Fruit fly (Drosophila melanogaster) whole organism, embryonic: ENCODE measurements around the gene CG46314.
A peak's percentile ranks its signal among the peaks of the same experiment; 100 is the strongest.

Experiments
- Adf1 ChIP-seq: fragments of 200-800 bp; sonication (Bioruptor generic); IDR thresholded peaks from 2 replicates; pipeline ENCODE4 v1.3.6; 2022; ENCODE audit warnings: missing biosample characterization, missing genetic modification characterization
- Aef1 ChIP-seq: fragments of 200-800 bp; sonication (Bioruptor generic); IDR thresholded peaks from 3 replicates; pipeline ENCODE4 v1.3.6; 2022; ENCODE audit warnings: missing biosample characterization, missing genetic modification characterization
- CG12219 ChIP-seq: fragments of 200-800 bp; sonication (Bioruptor generic); optimal IDR thresholded peaks from 3 replicates; lab custom pipeline; 2018; ENCODE audit warnings: missing biosample characterization, mild to moderate bottlenecking, missing genetic modification characterization
- CG14441 ChIP-seq: fragments of 200-800 bp; sonication (Bioruptor generic); IDR thresholded peaks from 2 replicates; pipeline ENCODE4 v1.3.6; 2022; ENCODE audit warnings: missing biosample characterization, missing genetic modification characterization
- CG15011 ChIP-seq: fragments of 200-800 bp; sonication (Bioruptor generic); optimal IDR thresholded peaks from 3 replicates; lab custom pipeline; 2018; ENCODE audit warnings: missing biosample characterization, mild to moderate bottlenecking, missing genetic modification characterization
- CG15514 ChIP-seq: fragments of 200-800 bp; sonication (Bioruptor generic); optimal IDR thresholded peaks from 3 replicates; lab custom pipeline; 2017; ENCODE audit warnings: missing biosample characterization, missing genetic modification characterization, mild to moderate bottlenecking, moderate library complexity, missing genetic modification reagents
- CG17385 ChIP-seq: fragments of 200-800 bp; sonication (Bioruptor generic); optimal IDR thresholded peaks from 3 replicates; lab custom pipeline; 2018; ENCODE audit warnings: missing biosample characterization, mild to moderate bottlenecking, missing genetic modification characterization
- CG18619 ChIP-seq: fragments of 200-800 bp; sonication (Bioruptor generic); optimal IDR thresholded peaks from 3 replicates; lab custom pipeline; 2017; ENCODE audit warnings: missing biosample characterization, mild to moderate bottlenecking, missing genetic modification characterization
- CG2678 ChIP-seq: fragments of 200-800 bp; sonication (Bioruptor generic); optimal IDR thresholded peaks from 3 replicates; lab custom pipeline; 2019; ENCODE audit warnings: missing biosample characterization, mild to moderate bottlenecking, missing genetic modification characterization, moderate library complexity
- CG34376 ChIP-seq: fragments of 200-800 bp; sonication (Bioruptor generic); optimal IDR thresholded peaks from 2 replicates; lab custom pipeline; 2018; ENCODE audit warnings: missing biosample characterization, mild to moderate bottlenecking, missing genetic modification characterization
- CG3847 ChIP-seq: fragments of 200-800 bp; sonication (Bioruptor generic); IDR thresholded peaks from 2 replicates; pipeline ENCODE4 v1.3.6; 2022; ENCODE audit warnings: missing biosample characterization, missing genetic modification characterization
- CG8388 ChIP-seq: fragments of 200-800 bp; sonication (Bioruptor generic); optimal IDR thresholded peaks from 2 replicates; lab custom pipeline; 2019; ENCODE audit warnings: missing biosample characterization, mild to moderate bottlenecking, missing genetic modification characterization, moderate library complexity
- CG9437 ChIP-seq: fragments of 200-800 bp; sonication (Bioruptor generic); optimal IDR thresholded peaks from 2 replicates; lab custom pipeline; 2018; ENCODE audit warnings: missing biosample characterization, mild to moderate bottlenecking, missing genetic modification characterization
- CG9727 ChIP-seq: fragments of 200-800 bp; sonication (Bioruptor generic); optimal IDR thresholded peaks from 3 replicates; lab custom pipeline; 2017; ENCODE audit warnings: missing biosample characterization, mild to moderate bottlenecking, missing genetic modification characterization
- CG9817 ChIP-seq: fragments of 200-800 bp; sonication (Bioruptor generic); optimal IDR thresholded peaks from 2 replicates; lab custom pipeline; 2018; ENCODE audit warnings: missing biosample characterization, mild to moderate bottlenecking, missing genetic modification characterization, moderate library complexity
- Elba2 ChIP-seq: fragments of 200-800 bp; sonication (Bioruptor generic); optimal IDR thresholded peaks from 3 replicates; lab custom pipeline; 2016; ENCODE audit warnings: missing biosample characterization, missing genetic modification characterization
- Ets97D ChIP-seq: fragments of 200-800 bp; sonication (Bioruptor generic); optimal IDR thresholded peaks from 3 replicates; lab custom pipeline; 2016; ENCODE audit warnings: missing biosample characterization, missing genetic modification characterization
- GATAe ChIP-seq: fragments of 200-800 bp; sonication (Bioruptor generic); conservative IDR thresholded peaks from 2 replicates; pipeline ENCODE4 v1.3.6; 2022; ENCODE audit warnings: missing biosample characterization, missing genetic modification characterization
- Hand ChIP-seq: fragments of 200-800 bp; sonication (Bioruptor generic); optimal IDR thresholded peaks from 2 replicates; lab custom pipeline; 2017; ENCODE audit warnings: mild to moderate bottlenecking, missing biosample characterization, missing genetic modification reagents, missing genetic modification characterization
- Hr51 ChIP-seq, 2 experiments: fragments of 200-800 bp; sonication (Bioruptor generic); optimal IDR thresholded peaks; 2 replicates in 1 of 2; 3 replicates in 1 of 2; lab custom pipeline; 2016 to 2018; ENCODE audit warnings: missing biosample characterization in 2 of 2, missing genetic modification characterization in 2 of 2, mild to moderate bottlenecking in 1 of 2, moderate library complexity in 1 of 2
- NK7.1 ChIP-seq: fragments of 200-800 bp; sonication (Bioruptor generic); optimal IDR thresholded peaks from 3 replicates; lab custom pipeline; 2016; ENCODE audit warnings: missing biosample characterization, missing genetic modification characterization
- Sox100B ChIP-seq: fragments of 200-800 bp; sonication (Bioruptor generic); optimal IDR thresholded peaks from 3 replicates; lab custom pipeline; 2018; ENCODE audit warnings: missing biosample characterization, mild to moderate bottlenecking, missing genetic modification characterization
- Spps ChIP-seq: fragments of 200-800 bp; sonication (Bioruptor generic); optimal IDR thresholded peaks from 2 replicates; lab custom pipeline; 2018; ENCODE audit warnings: missing biosample characterization, mild to moderate bottlenecking, missing genetic modification characterization
- Vsx1 ChIP-seq: fragments of 200-800 bp; sonication (Bioruptor generic); optimal IDR thresholded peaks from 2 replicates; lab custom pipeline; 2017; ENCODE audit warnings: missing biosample characterization, mild to moderate bottlenecking, missing genetic modification characterization, missing genetic modification reagents
- abd-A ChIP-seq: fragments of 200-800 bp; sonication (Bioruptor generic); optimal IDR thresholded peaks from 3 replicates; lab custom pipeline; 2019; ENCODE audit warnings: missing biosample characterization, mild to moderate bottlenecking, missing genetic modification characterization, moderate library complexity
- ac ChIP-seq: fragments of 200-800 bp; sonication (Bioruptor generic); optimal IDR thresholded peaks from 3 replicates; lab custom pipeline; 2017; ENCODE audit warnings: missing biosample characterization, mild to moderate bottlenecking, missing genetic modification characterization
- br ChIP-seq: fragments of >200 bp; optimal IDR thresholded peaks from 2 replicates; lab custom pipeline; 2017
- chinmo ChIP-seq: fragments of 200-800 bp; sonication (Bioruptor generic); IDR thresholded peaks from 4 replicates; pipeline ENCODE4 v1.3.6; 2022; ENCODE audit warnings: missing biosample characterization, missing genetic modification characterization; ENCODE audit not compliant: partially characterized antibody
- dimm ChIP-seq: fragments of 200-800 bp; sonication (Bioruptor generic); IDR thresholded peaks from 2 replicates; pipeline ENCODE4 v1.3.6; 2022; ENCODE audit warnings: missing biosample characterization, missing genetic modification characterization
- emc ChIP-seq: fragments of 200-800 bp; sonication (Bioruptor generic); optimal IDR thresholded peaks from 2 replicates; lab custom pipeline; 2016; ENCODE audit warnings: missing biosample characterization, missing genetic modification characterization
- eve ChIP-seq, 2 experiments: fragments of >200 bp; optimal IDR thresholded peaks; 2 replicates each; lab custom pipeline; 2017; ENCODE audit warnings: missing biosample characterization in 2 of 2, missing genetic modification characterization in 2 of 2
- exex ChIP-seq: fragments of 200-800 bp; sonication (Bioruptor generic); optimal IDR thresholded peaks from 4 replicates; lab custom pipeline; 2018; ENCODE audit warnings: missing biosample characterization, mild to moderate bottlenecking, missing genetic modification characterization, moderate library complexity
- ftz-f1 ChIP-seq: fragments of 200-800 bp; sonication (Bioruptor generic); optimal IDR thresholded peaks from 2 replicates; lab custom pipeline; 2016; ENCODE audit warnings: missing biosample characterization, missing genetic modification characterization
- gcm ChIP-seq: fragments of 200-800 bp; sonication (Bioruptor generic); optimal IDR thresholded peaks from 2 replicates; lab custom pipeline; 2019; ENCODE audit warnings: missing biosample characterization, mild to moderate bottlenecking, missing genetic modification characterization, moderate library complexity
- hb ChIP-seq: fragments of 200-800 bp; sonication (Bioruptor generic); IDR thresholded peaks from 3 replicates; pipeline ENCODE4 v1.3.6; 2022; ENCODE audit warnings: missing biosample characterization, missing genetic modification characterization; ENCODE audit not compliant: partially characterized antibody
- hbn ChIP-seq: fragments of 200-800 bp; sonication (Bioruptor generic); IDR thresholded peaks from 2 replicates; pipeline ENCODE4 v1.3.6; 2022; ENCODE audit warnings: missing biosample characterization, missing genetic modification characterization; ENCODE audit not compliant: partially characterized antibody
- kni ChIP-seq: fragments of 200-800 bp; sonication (Bioruptor generic); optimal IDR thresholded peaks from 3 replicates; lab custom pipeline; 2017; ENCODE audit warnings: mild to moderate bottlenecking, missing biosample characterization, missing genetic modification reagents, missing genetic modification characterization
- nerfin-2 ChIP-seq: fragments of 200-800 bp; sonication (Bioruptor generic); IDR thresholded peaks from 2 replicates; pipeline ENCODE4 v1.3.6; 2022; ENCODE audit warnings: missing biosample characterization, missing genetic modification characterization; ENCODE audit not compliant: partially characterized antibody
- onecut ChIP-seq: fragments of 200-800 bp; sonication (Bioruptor generic); IDR thresholded peaks from 2 replicates; pipeline ENCODE4 v1.3.6; 2022; ENCODE audit warnings: missing biosample characterization, missing genetic modification characterization
- pb ChIP-seq: fragments of 200-800 bp; sonication (Bioruptor generic); optimal IDR thresholded peaks from 3 replicates; lab custom pipeline; 2016; ENCODE audit warnings: missing biosample characterization, missing genetic modification characterization
- run ChIP-seq: fragments of 200-800 bp; sonication (Bioruptor generic); optimal IDR thresholded peaks from 3 replicates; lab custom pipeline; 2018; ENCODE audit warnings: missing biosample characterization, mild to moderate bottlenecking, missing genetic modification characterization
- sens ChIP-seq: fragments of 200-800 bp; sonication (Bioruptor generic); peaks from one replicate; lab custom pipeline; 2016; ENCODE audit warnings: missing biosample characterization, missing genetic modification characterization
- sima ChIP-seq: fragments of 200-800 bp; sonication (Bioruptor generic); optimal IDR thresholded peaks from 2 replicates; lab custom pipeline; 2016; ENCODE audit warnings: missing biosample characterization, missing genetic modification characterization
- sna ChIP-seq: fragments of 200-800 bp; sonication (Bioruptor generic); IDR thresholded peaks from 2 replicates; pipeline ENCODE4 v1.3.6; 2022; ENCODE audit warnings: missing biosample characterization, missing genetic modification characterization; ENCODE audit not compliant: partially characterized antibody
- tio ChIP-seq: fragments of 200-800 bp; sonication (Bioruptor generic); optimal IDR thresholded peaks from 2 replicates; lab custom pipeline; 2017; ENCODE audit warnings: missing biosample characterization, missing genetic modification characterization, inconsistent platforms
- zen2 ChIP-seq: fragments of 200-800 bp; sonication (Bioruptor generic); IDR thresholded peaks from 3 replicates; pipeline ENCODE4 v1.3.6; 2022; ENCODE audit warnings: missing biosample characterization, missing genetic modification characterization; ENCODE audit not compliant: partially characterized antibody

Gene CG46314

DNA sequence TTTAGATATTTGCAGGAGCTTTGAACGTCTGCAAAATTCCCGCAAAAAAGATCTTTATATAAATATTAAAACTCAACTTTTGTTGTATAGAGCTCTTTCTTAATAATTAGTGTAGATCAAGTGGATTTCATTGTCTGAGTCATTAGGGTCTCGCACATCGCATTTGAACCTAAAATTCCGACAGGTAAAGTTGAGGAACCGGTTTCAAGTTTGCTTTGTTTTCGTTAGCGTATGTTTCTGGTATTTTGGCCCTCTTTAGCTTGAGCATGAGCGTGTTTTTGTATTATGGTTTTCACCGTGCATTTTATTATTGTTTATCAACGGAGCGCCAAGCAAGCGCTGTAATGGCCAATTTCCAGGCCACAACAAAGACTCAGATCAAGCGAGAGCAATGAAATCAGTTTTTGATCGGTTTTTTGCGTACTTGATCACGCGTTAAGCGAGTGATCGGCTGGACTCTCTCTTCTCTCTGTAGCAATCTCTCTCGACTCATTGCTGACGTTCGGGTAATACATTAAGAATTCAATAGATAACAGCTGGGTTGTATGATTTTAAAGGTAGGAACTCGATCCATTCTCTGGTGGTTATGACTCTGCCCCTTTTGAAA is 1.2 kb upstream of the CG46314 start (continued):
- TF ChIP-seq NK7.1 (GFP tag; lab: Kevin White, UChicago) (no peak), CG9817 (tag; lab: Kevin White, UChicago) (no peak), pb (GFP tag; lab: Kevin White, UChicago) (no peak), CG14441 (GFP tag; lab: Robert Waterston, UW) (no peak), CG3847 (GFP tag; lab: Robert Waterston, UW) (no peak), CG34376 (peak; percentile 65), abd-A (tag; lab: Kevin White, UChicago) (peak; percentile 92), CG15011 (GFP tag; lab: Kevin White, UChicago) (no peak), CG17385 (GFP tag; lab: Kevin White, UChicago) (no peak), dimm (GFP tag; lab: Robert Waterston, UW) (no peak), Hr51 (GFP tag; optimal IDR thresholded peaks at IDR 0.05; lab: Kevin White, UChicago) (no peak), Aef1 (GFP tag; lab: Robert Waterston, UW) (no peak), CG12219 (GFP tag; lab: Kevin White, UChicago) (no peak), br (no peak), CG8388 (no peak), Elba2 (GFP tag; lab: Kevin White, UChicago) (no peak), Vsx1 (GFP tag; lab: Kevin White, UChicago) (peak; percentile 35)

dm6 chr2L:21316716-21317115 is 2.6 kb downstream of the CG46314 start:
- TF ChIP-seq eve (GFP tag; optimal IDR thresholded peaks at IDR 0.05; lab: Kevin White, UChicago) (peak in 1 of 2 experiments; percentile 51), hb (GFP tag; lab: Robert Waterston, UW) (no peak), chinmo (GFP tag; lab: Robert Waterston, UW) (peak; percentile 89; the same call in 3 of the 4 replicates), emc (no peak), zen2 (GFP tag; lab: Robert Waterston, UW) (no peak), Hand (GFP tag; lab: Kevin White, UChicago) (no peak), hbn (no peak), nerfin-2 (GFP tag; lab: Robert Waterston, UW) (no peak), onecut (GFP tag; lab: Robert Waterston, UW) (peak; percentile 86), Adf1 (GFP tag; lab: Robert Waterston, UW) (no peak), tio (no peak), sens (GFP tag; lab: Kevin White, UChicago) (peak; percentile 29)
- TF ChIP-seq, all 482 proteins: peak for 4

dm6 chr2L:21322161-21322560 is 8.0 kb downstream of the CG46314 start:
- TF ChIP-seq GATAe (GFP tag; lab: Robert Waterston, UW) (peak; percentile 78), gcm (peak; percentile 57), exex (tag; lab: Kevin White, UChicago) (peak; percentile 25), run (tag; lab: Kevin White, UChicago) (no peak)
- TF ChIP-seq, all 482 proteins: peak for 3

dm6 chr2L:21324438-21324890 is 10.3 kb downstream of the CG46314 start:
- TF ChIP-seq Sox100B (GFP tag; lab: Kevin White, UChicago), result no peak
- no peak for TF ChIP-seq Spps (tag; lab: Kevin White, UChicago)
- no peak for TF ChIP-seq Ets97D
- TF ChIP-seq sima (GFP tag; lab: Kevin White, UChicago), result no peak
- no peak for TF ChIP-seq sna (GFP tag; lab: Robert Waterston, UW)
- peak; percentile 52 for TF ChIP-seq ftz-f1 (GFP tag; lab: Kevin White, UChicago)
- no peak for TF ChIP-seq ac (GFP tag; lab: Kevin White, UChicago)
- TF ChIP-seq CG15514 (GFP tag; lab: Kevin White, UChicago), result no peak
- TF ChIP-seq CG2678 (tag; lab: Kevin White, UChicago), result peak; percentile 14
- TF ChIP-seq CG18619, result no peak
- TF ChIP-seq kni, result no peak
- peak; percentile 69 for TF ChIP-seq abd-A (tag; lab: Kevin White, UChicago)
- TF ChIP-seq gcm, result peak; percentile 73
- peak; percentile 36 for TF ChIP-seq CG9437 (GFP tag; lab: Kevin White, UChicago)
- no peak for TF ChIP-seq CG9727 (GFP tag; lab: Kevin White, UChicago)
